Worm (Caenorhabditis elegans) whole organism, mixed stage, embryonic: ENCODE data around the gene str-222.

Experiments used
- ceh-39 ChIP-seq: fragments of 150-350 bp; optimal IDR thresholded peaks from 2 replicates; lab custom pipeline; 2014; ENCODE audit warnings: missing biosample characterization, missing genetic modification characterization
- ceh-83 ChIP-seq: fragments of 200-800 bp; sonication (Bioruptor generic); optimal IDR thresholded peaks from 2 replicates; lab custom pipeline; 2018; ENCODE audit warnings: mild to moderate bottlenecking, missing genetic modification characterization, missing compliant biosample characterization
- elt-1 ChIP-seq: sonication (generic microtip); optimal IDR thresholded peaks from 2 replicates; lab custom pipeline; 2017; ENCODE audit warnings: missing genetic modification characterization, mild to moderate bottlenecking, missing compliant biosample characterization, antibody characterized with exemption, moderate library complexity, borderline replicate concordance; ENCODE audit not compliant: insufficient read depth
- lin-32 ChIP-seq: fragments of 200-800 bp; sonication (Bioruptor generic); optimal IDR thresholded peaks from 2 replicates; lab custom pipeline; 2018; ENCODE audit warnings: mild to moderate bottlenecking, missing genetic modification characterization, missing compliant biosample characterization
- mab-5 ChIP-seq: fragments of 150-350 bp; optimal IDR thresholded peaks from 2 replicates; lab custom pipeline; 2014; ENCODE audit warnings: missing biosample characterization, missing genetic modification characterization
- nhr-28 ChIP-seq: fragments of 150-350 bp; optimal IDR thresholded peaks from 2 replicates; lab custom pipeline; 2014; ENCODE audit warnings: missing biosample characterization, missing genetic modification characterization
- nhr-76 ChIP-seq: sonication (generic microtip); optimal IDR thresholded peaks from 2 replicates; lab custom pipeline; 2017; ENCODE audit warnings: missing biosample characterization, missing genetic modification characterization
- snpc-4 ChIP-seq: fragments of 150-350 bp; optimal IDR thresholded peaks from 2 replicates; lab custom pipeline; 2014; ENCODE audit warnings: missing biosample characterization, missing genetic modification characterization
- unc-39 ChIP-seq: fragments of 150-350 bp; optimal IDR thresholded peaks from 2 replicates; lab custom pipeline; 2014; ENCODE audit warnings: missing biosample characterization, missing genetic modification characterization
- ztf-11 ChIP-seq: fragments of 150-350 bp; optimal IDR thresholded peaks from 2 replicates; lab custom pipeline; 2014; ENCODE audit warnings: missing biosample characterization, missing genetic modification characterization

ce11 chrV:1621494-1621893 lies 14.5 kb upstream of the str-222 start, which contains the start of gene nhr-117:
- TF ChIP-seq ceh-83 (GFP tag; lab: Kevin White, UChicago): no peak
- no peak for TF ChIP-seq nhr-28 (tag; lab: Kevin White, UChicago)
- TF ChIP-seq nhr-76 (tag; lab: Kevin White, UChicago): no peak
- TF ChIP-seq elt-1 (tag; lab: Kevin White, UChicago): no peak
- TF ChIP-seq mab-5 (tag; lab: Kevin White, UChicago): no peak
- TF ChIP-seq unc-39 (tag; lab: Kevin White, UChicago): no peak
- no peak for TF ChIP-seq lin-32
- TF ChIP-seq ztf-11 (tag; lab: Kevin White, UChicago): no peak
- TF ChIP-seq snpc-4 (tag; lab: Kevin White, UChicago): no peak
- TF ChIP-seq ceh-39 (tag; lab: Kevin White, UChicago): no peak
